Fruit fly (Drosophila melanogaster): ENCODE measurements around the gene twy.

dm6 chr3L:11772057-11772456, 21.0 kb downstream of the twy start, which contains the start of gene Muc68D:
- no peak for TF ChIP-seq Hr83 (GFP tag; optimal IDR thresholded peaks at IDR 0.05; ENCODE audit: poor library complexity, severe bottlenecking)
- no peak for TF ChIP-seq h (GFP tag; optimal IDR thresholded peaks at IDR 0.05)
- no peak for TF ChIP-seq foxo (GFP tag; optimal IDR thresholded peaks at IDR 0.05)
- TF ChIP-seq CG9705 (GFP tag; optimal IDR thresholded peaks at IDR 0.05), result no peak
- no peak for TF ChIP-seq fru (GFP tag; optimal IDR thresholded peaks at IDR 0.05)
- TF ChIP-seq sv (GFP tag; optimal IDR thresholded peaks at IDR 0.05), result no peak
- no peak for TF ChIP-seq ey (GFP tag; optimal IDR thresholded peaks at IDR 0.05)
- TF ChIP-seq dmrt93B (GFP tag; optimal IDR thresholded peaks at IDR 0.05), result no peak
- no peak for TF ChIP-seq Mio (GFP tag; optimal IDR thresholded peaks at IDR 0.05)
- TF ChIP-seq Abd-B (GFP tag; optimal IDR thresholded peaks at IDR 0.05), result no peak
- no peak for TF ChIP-seq HLH106 (tag; optimal IDR thresholded peaks at IDR 0.05)
- no peak for TF ChIP-seq Hr78 (GFP tag; optimal IDR thresholded peaks at IDR 0.05)

Measured in whole organism, wandering third instar larva.